Worm (Caenorhabditis elegans): ENCODE measurements around the gene sqst-1.

ce11 chrIV:12084587-12084986 is 50.5 kb downstream of the sqst-1 start:
- TF ChIP-seq snpc-4 (tag; optimal IDR thresholded peaks at IDR 0.05) (no peak), egl-27 (tag; optimal IDR thresholded peaks at IDR 0.05) (no peak), elt-1 (tag; optimal IDR thresholded peaks at IDR 0.05) (no peak), skn-1 (tag; optimal IDR thresholded peaks at IDR 0.05) (no peak), daf-12 (tag; optimal IDR thresholded peaks at IDR 0.05) (no peak)
